Worm (Caenorhabditis elegans) whole organism, late embryonic: Measurements from ENCODE around the gene ceh-58.

Experiments used
- C08G9.2 ChIP-seq: sonication (generic microtip); optimal IDR thresholded peaks from 2 replicates; lab custom pipeline; 2016; ENCODE audit warnings: mild to moderate bottlenecking, missing genetic modification characterization, moderate library complexity, missing compliant biosample characterization
- C38D4.7 ChIP-seq: fragments of 200-800 bp; sonication (Bioruptor generic); optimal IDR thresholded peaks from 2 replicates; lab custom pipeline; 2018; ENCODE audit warnings: mild to moderate bottlenecking, missing genetic modification characterization, moderate library complexity, missing compliant biosample characterization
- K02D7.2 ChIP-seq: sonication (generic microtip); optimal IDR thresholded peaks from 2 replicates; lab custom pipeline; 2017; ENCODE audit warnings: mild to moderate bottlenecking, missing genetic modification characterization, missing compliant biosample characterization
- K09A11.1 ChIP-seq: sonication (generic microtip); optimal IDR thresholded peaks from 2 replicates; lab custom pipeline; 2017; ENCODE audit warnings: antibody characterized with exemption, mild to moderate bottlenecking, missing genetic modification characterization, missing compliant biosample characterization; ENCODE audit not compliant: insufficient read depth
- T23F11.4 ChIP-seq: fragments of 200-800 bp; sonication (Bioruptor generic); optimal IDR thresholded peaks from 2 replicates; lab custom pipeline; 2018; ENCODE audit warnings: mild to moderate bottlenecking, missing genetic modification characterization, missing compliant biosample characterization
- Y22D7AL.16 ChIP-seq: sonication (generic microtip); optimal IDR thresholded peaks from 2 replicates; lab custom pipeline; 2016; ENCODE audit warnings: missing genetic modification characterization, missing compliant biosample characterization
- ama-1 ChIP-seq: fragments of 150-350 bp; optimal IDR thresholded peaks from 2 replicates; lab custom pipeline; 2014
- ceh-14 ChIP-seq: sonication (generic microtip); optimal IDR thresholded peaks from 2 replicates; lab custom pipeline; 2016; ENCODE audit warnings: missing genotype, missing genetic modification characterization, missing compliant biosample characterization
- ceh-2 ChIP-seq: sonication (generic microtip); optimal IDR thresholded peaks from 2 replicates; lab custom pipeline; 2016; ENCODE audit warnings: missing genotype, missing genetic modification characterization, missing compliant biosample characterization
- ceh-24 ChIP-seq: sonication (generic microtip); optimal IDR thresholded peaks from 2 replicates; lab custom pipeline; 2016; ENCODE audit warnings: mild to moderate bottlenecking, missing genetic modification characterization, missing compliant biosample characterization
- ceh-31 ChIP-seq: sonication (generic microtip); optimal IDR thresholded peaks from 2 replicates; lab custom pipeline; 2016; ENCODE audit warnings: missing genetic modification characterization, missing compliant biosample characterization
- ceh-34 ChIP-seq: sonication (generic microtip); optimal IDR thresholded peaks from 2 replicates; lab custom pipeline; 2016; ENCODE audit warnings: mild to moderate bottlenecking, missing genetic modification characterization, missing compliant biosample characterization
- ceh-45 ChIP-seq: fragments of 200-800 bp; sonication (Bioruptor generic); IDR thresholded peaks from 2 replicates; pipeline ENCODE4 v1.3.6; 2022; ENCODE audit warnings: missing genetic modification reagents, missing genetic modification characterization, missing compliant biosample characterization
- ceh-48 ChIP-seq: sonication (generic microtip); optimal IDR thresholded peaks from 2 replicates; lab custom pipeline; 2016; ENCODE audit warnings: missing genetic modification characterization, inconsistent platforms, missing compliant biosample characterization
- ceh-6 ChIP-seq: fragments of 200-800 bp; sonication (Bioruptor generic); optimal IDR thresholded peaks from 2 replicates; lab custom pipeline; 2018; ENCODE audit warnings: mild to moderate bottlenecking, missing genetic modification characterization, missing compliant biosample characterization
- che-1 ChIP-seq: sonication (generic microtip); optimal IDR thresholded peaks from 2 replicates; lab custom pipeline; 2016; ENCODE audit warnings: mild to moderate bottlenecking, missing genetic modification characterization, missing compliant biosample characterization
- dmd-4 ChIP-seq: sonication (generic microtip); optimal IDR thresholded peaks from 2 replicates; lab custom pipeline; 2016; ENCODE audit warnings: borderline replicate concordance, missing genetic modification characterization, missing compliant biosample characterization
- elt-2 ChIP-seq: sonication (generic microtip); optimal IDR thresholded peaks from 2 replicates; lab custom pipeline; 2016; ENCODE audit warnings: missing genetic modification reagents, missing genetic modification characterization, missing compliant biosample characterization
- elt-4 ChIP-seq: sonication (generic microtip); optimal IDR thresholded peaks from 2 replicates; lab custom pipeline; 2016; ENCODE audit warnings: missing genetic modification characterization, missing compliant biosample characterization
- ets-4 ChIP-seq: sonication (generic microtip); optimal IDR thresholded peaks from 2 replicates; lab custom pipeline; 2016; ENCODE audit warnings: missing genetic modification characterization, missing compliant biosample characterization
- fkh-6 ChIP-seq: sonication (generic microtip); optimal IDR thresholded peaks from 2 replicates; lab custom pipeline; 2016; ENCODE audit warnings: missing genetic modification characterization, missing compliant biosample characterization
- hlh-13 ChIP-seq: fragments of 200-800 bp; sonication (Bioruptor generic); optimal IDR thresholded peaks from 2 replicates; lab custom pipeline; 2018; ENCODE audit warnings: mild to moderate bottlenecking, missing genetic modification characterization, missing compliant biosample characterization
- hlh-15 ChIP-seq: sonication (generic microtip); optimal IDR thresholded peaks from 2 replicates; lab custom pipeline; 2016; ENCODE audit warnings: missing genetic modification characterization, missing compliant biosample characterization
- hlh-30 ChIP-seq: sonication (generic microtip); optimal IDR thresholded peaks from 2 replicates; lab custom pipeline; 2017; ENCODE audit warnings: antibody characterized with exemption, missing genetic modification characterization, missing compliant biosample characterization; ENCODE audit not compliant: insufficient read depth
- hlh-6 ChIP-seq: sonication (generic microtip); optimal IDR thresholded peaks from 2 replicates; lab custom pipeline; 2016; ENCODE audit warnings: missing genotype, missing genetic modification characterization, missing compliant biosample characterization
- lim-6 ChIP-seq: sonication (generic microtip); optimal IDR thresholded peaks from 2 replicates; lab custom pipeline; 2016; ENCODE audit warnings: missing genetic modification characterization, missing compliant biosample characterization
- lin-11 ChIP-seq: fragments of 200-800 bp; sonication (Bioruptor generic); optimal IDR thresholded peaks from 2 replicates; lab custom pipeline; 2018; ENCODE audit warnings: mild to moderate bottlenecking, missing genetic modification characterization, missing compliant biosample characterization
- mec-3 ChIP-seq: sonication (generic microtip); optimal IDR thresholded peaks from 2 replicates; lab custom pipeline; 2016; ENCODE audit warnings: borderline replicate concordance, missing genetic modification characterization, missing compliant biosample characterization
- nhr-11 ChIP-seq: fragments of 150-350 bp; optimal IDR thresholded peaks from 2 replicates; lab custom pipeline; 2014; ENCODE audit warnings: missing biosample characterization, missing genetic modification characterization
- pag-3 ChIP-seq: sonication (generic microtip); optimal IDR thresholded peaks from 2 replicates; lab custom pipeline; 2016; ENCODE audit warnings: missing compliant biosample characterization, missing genetic modification characterization, borderline replicate concordance
- pax-1 ChIP-seq: fragments of 150-350 bp; optimal IDR thresholded peaks from 2 replicates; lab custom pipeline; 2014; ENCODE audit warnings: missing biosample characterization, missing genetic modification characterization
- pha-2 ChIP-seq: sonication (generic microtip); optimal IDR thresholded peaks from 2 replicates; lab custom pipeline; 2017; ENCODE audit warnings: mild to moderate bottlenecking, missing genetic modification characterization, missing compliant biosample characterization
- pha-4 ChIP-seq: fragments of 150-350 bp; optimal IDR thresholded peaks from 2 replicates; lab custom pipeline; 2018; ENCODE audit warnings: missing biosample characterization, missing genetic modification reagents, missing genetic modification characterization
- pqm-1 ChIP-seq: sonication (generic microtip); optimal IDR thresholded peaks from 2 replicates; lab custom pipeline; 2016; ENCODE audit warnings: missing genetic modification characterization, missing compliant biosample characterization
- pros-1 ChIP-seq: fragments of 150-350 bp; optimal IDR thresholded peaks from 2 replicates; lab custom pipeline; 2014; ENCODE audit warnings: missing biosample characterization, missing genetic modification reagents, missing genetic modification characterization
- rnt-1 ChIP-seq: sonication (generic microtip); optimal IDR thresholded peaks from 2 replicates; lab custom pipeline; 2016; ENCODE audit warnings: missing genetic modification characterization, missing compliant biosample characterization
- sox-2 ChIP-seq: fragments of 200-800 bp; sonication (Bioruptor generic); IDR thresholded peaks from 2 replicates; pipeline ENCODE4 v1.3.6; 2022; ENCODE audit warnings: missing genetic modification reagents, missing genetic modification characterization, missing compliant biosample characterization
- sox-4 ChIP-seq: sonication (generic microtip); optimal IDR thresholded peaks from 2 replicates; lab custom pipeline; 2017; ENCODE audit warnings: mild to moderate bottlenecking, missing genetic modification characterization, inconsistent platforms, missing compliant biosample characterization
- tbx-2 ChIP-seq: sonication (generic microtip); optimal IDR thresholded peaks from 2 replicates; lab custom pipeline; 2016; ENCODE audit warnings: missing genetic modification characterization, missing compliant biosample characterization
- ttx-3 ChIP-seq: sonication (generic microtip); optimal IDR thresholded peaks from 2 replicates; lab custom pipeline; 2016; ENCODE audit warnings: missing genetic modification reagents, missing genetic modification characterization, missing compliant biosample characterization
- unc-42 ChIP-seq: sonication (generic microtip); optimal IDR thresholded peaks from 2 replicates; lab custom pipeline; 2016; ENCODE audit warnings: missing genotype, missing genetic modification characterization, missing compliant biosample characterization
- unc-55 ChIP-seq: sonication (generic microtip); optimal IDR thresholded peaks from 2 replicates; lab custom pipeline; 2017; ENCODE audit warnings: missing biosample characterization, missing genetic modification reagents, missing genetic modification characterization
- zip-5 ChIP-seq: sonication (generic microtip); optimal IDR thresholded peaks from 2 replicates; lab custom pipeline; 2016; ENCODE audit warnings: missing genetic modification characterization, missing compliant biosample characterization
- ztf-16 ChIP-seq: sonication (generic microtip); optimal IDR thresholded peaks from 2 replicates; lab custom pipeline; 2017; ENCODE audit warnings: missing genetic modification characterization, missing compliant biosample characterization

ceh-58 gene

ce11 chrII:10369547-10370028 is at the start of gene ceh-58:
ceh-58 (minus strand) TSS chrII:10369597.
- no peak for TF ChIP-seq ceh-48 (tag; lab: Kevin White, UChicago)
- peak; percentile 90 for TF ChIP-seq unc-42
- TF ChIP-seq ceh-31 (tag; lab: Kevin White, UChicago), result peak; percentile 48
- TF ChIP-seq ceh-2 (tag; lab: Kevin White, UChicago), result no peak
- peak; percentile 46 for TF ChIP-seq ceh-14 (tag; lab: Kevin White, UChicago)
- TF ChIP-seq ceh-34 (tag; lab: Kevin White, UChicago), result no peak
- no peak for TF ChIP-seq pha-2
- TF ChIP-seq T23F11.4 (GFP tag; lab: Kevin White, UChicago), result no peak
- no peak for TF ChIP-seq ceh-24 (tag; lab: Kevin White, UChicago)

- TF ChIP-seq unc-42, result peak; percentile 41
- peak; percentile 38 for TF ChIP-seq hlh-30 (tag; lab: Kevin White, UChicago)
- no peak for TF ChIP-seq ceh-6 (GFP tag; lab: Kevin White, UChicago)
Observed at ce11 chrII:10416332-10416863, 47.0 kb upstream of the ceh-58 start, which contains the start of gene eif-2A. eif-2A (plus strand) TSS chrII:10416800.

ce11 chrII:10410989-10411388 is 41.6 kb upstream of the ceh-58 start, which contains the start of gene E04D5.5:
E04D5.5 (plus strand) TSS chrII:10411289.
- TF ChIP-seq pros-1 (tag; lab: Kevin White, UChicago) (no peak), pax-1 (tag; lab: Kevin White, UChicago) (no peak), K09A11.1 (tag; lab: Kevin White, UChicago) (no peak), pqm-1 (tag; lab: Kevin White, UChicago) (no peak), ama-1 (no peak), fkh-6 (no peak), Y22D7AL.16 (no peak), dmd-4 (tag; lab: Kevin White, UChicago) (no peak), che-1 (tag; lab: Kevin White, UChicago) (no peak), pha-4 (tag; lab: Kevin White, UChicago) (no peak), ceh-45 (GFP tag; lab: Robert Waterston, UW) (no peak), C08G9.2 (tag; lab: Kevin White, UChicago) (no peak), K02D7.2 (tag; lab: Kevin White, UChicago) (no peak), rnt-1 (tag; lab: Kevin White, UChicago) (no peak), hlh-6 (tag; lab: Kevin White, UChicago) (no peak), ceh-34 (tag; lab: Kevin White, UChicago) (no peak), ceh-48 (tag; lab: Kevin White, UChicago) (no peak), elt-4 (tag; lab: Kevin White, UChicago) (no peak), lin-11 (tag; lab: Kevin White, UChicago) (no peak)

- no peak for TF ChIP-seq dmd-4 (tag; lab: Kevin White, UChicago)
- no peak for TF ChIP-seq pag-3
- peak; percentile 67 for TF ChIP-seq elt-2 (tag; lab: Kevin White, UChicago)
- TF ChIP-seq lim-6 (tag; lab: Kevin White, UChicago), result no peak
- TF ChIP-seq mec-3 (tag; lab: Kevin White, UChicago), result no peak
- no peak for TF ChIP-seq ceh-45 (GFP tag; lab: Robert Waterston, UW)
- no peak for TF ChIP-seq pqm-1 (tag; lab: Kevin White, UChicago)
Observed at ce11 chrII:10402991-10403390, 33.6 kb upstream of the ceh-58 start.

ce11 chrII:10396578-10396977 is 27.2 kb upstream of the ceh-58 start, which contains the start of gene T09F3.5:
T09F3.5 (plus strand) TSS chrII:10396878.
- TF ChIP-seq nhr-11 (no peak), unc-42 (no peak), sox-2 (GFP tag; lab: Robert Waterston, UW) (no peak), ama-1 (no peak), pax-1 (tag; lab: Kevin White, UChicago) (no peak), sox-4 (tag; lab: Kevin White, UChicago) (no peak), hlh-13 (GFP tag; lab: Kevin White, UChicago) (no peak), pros-1 (tag; lab: Kevin White, UChicago) (no peak), elt-2 (tag; lab: Kevin White, UChicago) (no peak), unc-55 (GFP tag; lab: Kevin White, UChicago) (no peak), ceh-6 (GFP tag; lab: Kevin White, UChicago) (no peak), hlh-15 (tag; lab: Kevin White, UChicago) (no peak), ztf-16 (tag; lab: Kevin White, UChicago) (no peak), tbx-2 (tag; lab: Kevin White, UChicago) (no peak), C38D4.7 (GFP tag; lab: Kevin White, UChicago) (no peak), ets-4 (tag; lab: Kevin White, UChicago) (no peak), ttx-3 (tag; lab: Kevin White, UChicago) (no peak), zip-5 (tag; lab: Kevin White, UChicago) (no peak)
